Fruit fly (Drosophila melanogaster) Kc167 (cell line): ENCODE measurements around the gene cyst.

Experiments
- Myc ChIP-seq: fragments of >200 bp; optimal IDR thresholded peaks from 2 replicates; lab custom pipeline; 2017; ENCODE audit warnings: missing external identifiers
- Sin3A ChIP-seq: fragments of >200 bp; optimal IDR thresholded peaks from 2 replicates; lab custom pipeline; 2018; ENCODE audit warnings: missing external identifiers
- h ChIP-seq: fragments of >200 bp; optimal IDR thresholded peaks from 3 replicates; lab custom pipeline; 2018; ENCODE audit warnings: missing external identifiers
- insv ChIP-seq: fragments of >200 bp; optimal IDR thresholded peaks from 3 replicates; lab custom pipeline; 2018; ENCODE audit warnings: missing external identifiers
- psq ChIP-seq: fragments of >200 bp; optimal IDR thresholded peaks from 2 replicates; lab custom pipeline; 2017; ENCODE audit warnings: missing external identifiers
- ttk ChIP-seq: sonication (Bioruptor generic); optimal IDR thresholded peaks from 2 replicates; lab custom pipeline; 2017; ENCODE audit warnings: missing external identifiers

cyst gene

dm6 chr2L:19487190-19487589 lies 21.4 kb downstream of the cyst start, which contains the start of gene CG13083:
CG13083 (plus strand) TSS chr2L:19487490.
- TF ChIP-seq ttk (lab: Kevin White, UChicago) (no peak), h (no peak), Sin3A (lab: Kevin White, UChicago) (no peak), insv (lab: Kevin White, UChicago) (no peak), Myc (lab: Kevin White, UChicago) (no peak), psq (no peak)

DNA sequence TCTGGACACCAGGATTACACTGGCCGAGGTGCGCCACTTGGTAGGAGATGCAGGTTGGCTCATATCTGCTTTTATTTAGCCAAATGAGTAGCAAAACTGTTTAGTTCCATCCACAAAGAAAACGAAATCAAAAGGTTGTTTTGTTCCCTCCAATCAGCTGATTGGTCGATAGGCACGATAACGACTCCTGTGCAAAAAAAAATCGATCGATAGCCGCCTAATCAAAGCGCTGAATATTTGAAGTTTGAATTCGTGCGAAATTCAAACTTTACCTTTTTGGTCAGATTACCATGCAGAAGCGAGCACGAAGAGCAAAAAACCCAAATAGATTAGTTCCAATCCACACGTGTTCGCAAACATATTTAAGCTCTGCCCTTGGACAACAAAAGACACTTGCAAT lies 24.0 kb downstream of the cyst start, which contains the start of the genes CG10195 and CG13084:
CG10195 (minus strand) TSS at position 167 of the 400 bp plus-strand sequence.
CG13084 (plus strand) TSS at position 392 of the 400 bp plus-strand sequence.
- TF ChIP-seq ttk (lab: Kevin White, UChicago) = no peak
- no peak for TF ChIP-seq Sin3A (lab: Kevin White, UChicago)
- TF ChIP-seq psq = no peak
- no peak for TF ChIP-seq h
- no peak for TF ChIP-seq Myc (lab: Kevin White, UChicago)
- no peak for TF ChIP-seq insv (lab: Kevin White, UChicago)

DNA sequence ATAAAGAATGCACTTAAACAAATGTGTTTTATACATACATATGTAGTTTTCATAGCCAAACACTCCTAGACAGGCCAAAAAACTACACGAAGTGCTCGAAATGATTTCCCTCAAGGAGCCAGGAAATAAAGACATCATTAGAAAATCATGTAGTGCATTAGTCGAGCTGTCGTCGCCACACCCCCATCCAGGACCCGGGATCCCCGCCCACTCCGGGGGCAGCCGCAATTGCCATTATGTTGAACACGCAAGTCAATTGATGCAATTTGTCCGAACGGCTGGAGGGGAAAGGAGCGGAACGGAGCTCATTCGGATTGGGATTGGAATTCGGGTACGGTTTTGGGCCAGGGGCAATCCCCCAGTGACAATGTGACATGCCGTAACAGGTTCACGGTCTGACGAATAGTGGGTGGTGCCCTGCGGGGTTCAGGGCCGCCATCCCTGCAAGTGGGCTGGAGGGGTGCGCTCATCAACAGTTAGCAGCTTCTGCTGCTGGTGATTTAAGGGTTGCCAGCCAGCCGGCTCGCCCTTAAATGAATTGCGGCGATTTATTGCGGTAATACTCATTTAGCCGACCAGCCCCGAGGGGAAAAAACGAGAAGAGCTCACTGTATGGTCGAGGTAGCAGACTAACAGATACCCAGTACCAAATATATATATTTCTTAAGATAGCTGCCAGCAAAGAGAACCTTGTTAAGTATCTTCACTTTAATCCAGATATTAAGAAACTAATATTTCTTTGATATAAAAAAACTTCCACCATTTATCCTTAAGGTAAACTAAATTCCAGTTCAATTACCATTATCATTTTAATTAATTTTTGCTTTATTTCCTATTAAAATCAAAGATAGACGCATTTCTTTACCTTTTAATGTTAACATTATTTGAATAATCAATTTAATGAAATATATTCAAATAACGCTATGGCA lies 27.9 kb downstream of the cyst start:
- TF ChIP-seq psq (no peak), insv (lab: Kevin White, UChicago) (no peak), ttk (lab: Kevin White, UChicago) (no peak), Sin3A (lab: Kevin White, UChicago) (no peak), Myc (lab: Kevin White, UChicago) (no peak), h (no peak)

- TF ChIP-seq h (no peak), insv (lab: Kevin White, UChicago) (no peak), Myc (lab: Kevin White, UChicago) (no peak), psq (no peak), Sin3A (lab: Kevin White, UChicago) (no peak), ttk (lab: Kevin White, UChicago) (no peak)
Observed at dm6 chr2L:19479249-19479984, 29.1 kb downstream of the cyst start.

DNA sequence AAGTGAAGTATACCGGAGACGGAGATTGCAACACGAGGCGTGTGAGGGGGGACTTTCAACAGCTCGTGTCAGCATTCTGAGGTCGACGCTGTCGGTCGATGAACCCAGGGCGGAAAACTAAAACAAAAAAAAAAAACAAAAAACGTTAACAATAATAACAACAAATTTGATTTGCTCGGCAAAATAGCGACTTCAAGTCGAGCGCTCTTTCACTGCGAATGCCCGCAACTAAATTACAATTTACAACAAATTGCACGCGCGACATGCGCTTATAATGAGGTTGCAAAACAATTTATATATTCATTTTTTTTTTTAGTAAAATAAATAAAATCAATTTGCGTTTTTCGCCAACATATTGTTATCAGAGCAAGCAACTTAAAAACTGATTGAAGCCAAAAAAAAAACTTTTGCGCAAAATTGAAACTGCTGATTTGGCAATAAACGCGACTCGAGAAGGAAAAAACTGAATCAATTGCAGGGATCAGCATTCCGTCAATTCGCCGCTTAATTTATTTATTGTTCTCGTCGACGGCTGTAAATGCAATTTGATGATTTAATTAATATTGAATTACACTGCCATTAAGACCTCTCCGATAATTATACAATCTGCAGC lies 35.1 kb downstream of the cyst start:
- TF ChIP-seq Sin3A (lab: Kevin White, UChicago) (no peak), h (no peak), Myc (lab: Kevin White, UChicago) (no peak), ttk (lab: Kevin White, UChicago) (no peak), insv (lab: Kevin White, UChicago) (no peak)

dm6 chr2L:19472256-19472655 lies 36.3 kb downstream of the cyst start:
- no peak for TF ChIP-seq ttk (lab: Kevin White, UChicago)
- no peak for TF ChIP-seq h
- no peak for TF ChIP-seq Myc (lab: Kevin White, UChicago)
- no peak for TF ChIP-seq insv (lab: Kevin White, UChicago)
- no peak for TF ChIP-seq psq
- TF ChIP-seq Sin3A (lab: Kevin White, UChicago) = no peak

DNA sequence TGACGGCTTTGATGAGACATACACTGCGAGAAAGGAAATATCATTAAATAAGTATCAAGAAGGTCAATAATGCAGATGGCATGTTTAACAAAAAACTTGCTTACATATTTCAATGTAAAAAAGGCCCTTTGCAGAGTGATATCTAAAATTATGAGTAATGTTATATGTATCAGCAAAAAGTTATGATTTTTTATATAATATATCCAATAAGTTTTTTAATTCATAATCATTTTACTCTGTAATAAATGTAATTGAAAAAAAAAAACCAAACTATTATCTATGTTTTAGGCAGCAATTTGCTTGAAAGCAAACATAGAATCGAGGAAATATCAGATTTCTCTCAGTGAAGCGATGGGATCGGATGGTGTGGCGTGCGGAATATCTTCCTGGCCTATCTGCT lies 38.8 kb downstream of the cyst start:
- TF ChIP-seq Sin3A (lab: Kevin White, UChicago) (no peak), ttk (lab: Kevin White, UChicago) (no peak), insv (lab: Kevin White, UChicago) (no peak), h (no peak)

DNA sequence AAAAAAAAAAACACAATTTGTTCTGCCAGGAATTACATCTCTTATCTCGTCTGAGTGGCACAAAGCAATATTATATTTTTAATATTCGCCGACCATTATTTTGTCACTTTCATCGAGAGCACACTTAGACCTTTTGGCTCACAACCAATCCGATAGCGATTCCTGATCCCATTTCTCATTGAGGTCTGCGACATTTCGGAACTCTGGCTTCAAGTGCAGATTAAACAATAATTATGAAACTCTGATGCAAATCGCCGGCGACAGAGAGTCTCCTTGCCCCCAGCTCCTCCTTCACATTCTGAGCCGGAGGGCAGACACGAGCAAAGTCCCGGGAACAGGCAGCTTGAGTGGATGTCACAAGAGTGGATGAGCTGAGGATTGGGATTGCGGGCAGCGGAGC lies 39.5 kb downstream of the cyst start:
- TF ChIP-seq psq (no peak), insv (lab: Kevin White, UChicago) (no peak), h (no peak), ttk (lab: Kevin White, UChicago) (no peak), Sin3A (lab: Kevin White, UChicago) (no peak), Myc (lab: Kevin White, UChicago) (no peak)

DNA sequence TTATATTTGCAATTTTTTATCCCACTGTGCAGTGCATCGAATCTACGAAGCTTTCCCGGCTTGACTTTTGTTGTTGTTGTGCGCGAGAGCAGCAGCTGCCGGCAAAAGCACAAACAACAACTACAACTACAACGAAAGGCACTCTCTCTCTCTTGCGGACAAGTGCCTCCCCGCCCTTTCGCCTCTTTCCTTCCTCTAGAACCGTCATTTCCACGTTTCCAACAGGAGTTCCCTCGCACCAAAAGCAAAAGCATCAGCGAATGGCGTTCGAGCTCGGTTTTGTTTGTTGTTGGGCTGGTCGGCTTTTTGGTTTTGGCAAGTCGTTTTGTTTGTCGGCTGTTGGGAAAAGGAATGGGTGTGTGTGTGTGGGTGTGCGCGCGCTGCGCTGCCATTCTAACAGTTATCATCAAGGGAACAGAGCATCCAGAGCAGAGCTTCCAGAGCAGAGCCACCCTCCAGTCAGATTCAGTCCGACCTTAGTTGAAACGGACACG lies 44.7 kb downstream of the cyst start, which contains the start of gene tj:
tj (plus strand) TSS at position 444 of the 494 bp plus-strand sequence.
- no peak for TF ChIP-seq Myc (lab: Kevin White, UChicago)
- no peak for TF ChIP-seq ttk (lab: Kevin White, UChicago)
- TF ChIP-seq Sin3A (lab: Kevin White, UChicago) = no peak
- no peak for TF ChIP-seq insv (lab: Kevin White, UChicago)
- no peak for TF ChIP-seq h
- no peak for TF ChIP-seq psq

- no peak for TF ChIP-seq ttk (lab: Kevin White, UChicago)
- TF ChIP-seq insv (lab: Kevin White, UChicago) = no peak
- no peak for TF ChIP-seq Sin3A (lab: Kevin White, UChicago)
- no peak for TF ChIP-seq h
- TF ChIP-seq psq = no peak
- no peak for TF ChIP-seq Myc (lab: Kevin White, UChicago)
Observed at dm6 chr2L:19463405-19463804, 45.2 kb downstream of the cyst start.

DNA sequence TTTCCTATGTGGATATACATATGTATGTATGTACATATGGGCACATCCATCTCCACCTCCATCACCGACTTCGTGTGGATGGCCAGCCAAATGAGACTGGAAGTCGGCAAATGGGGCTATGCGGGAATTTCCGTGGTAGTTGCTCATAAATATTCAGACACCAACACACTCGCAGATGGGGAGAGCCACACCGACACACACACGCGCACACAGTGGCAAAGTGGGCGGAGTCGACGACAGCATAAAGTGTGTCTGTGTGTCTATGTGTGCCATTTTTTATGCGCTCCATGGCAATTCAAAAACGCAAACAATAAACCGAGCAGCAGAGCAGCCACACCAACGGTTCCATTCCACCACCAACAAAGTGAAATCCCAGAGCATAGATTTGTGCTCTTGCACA lies 45.7 kb downstream of the cyst start:
- TF ChIP-seq ttk (lab: Kevin White, UChicago) (no peak), insv (lab: Kevin White, UChicago) (no peak), Sin3A (lab: Kevin White, UChicago) (no peak), Myc (lab: Kevin White, UChicago) (no peak), h (no peak), psq (no peak)
